Worm (Caenorhabditis elegans): ENCODE data around the gene F14H3.12.

- no peak for TF ChIP-seq flt-1 (GFP tag; IDR thresholded peaks at IDR 0.05)
- TF ChIP-seq F13C5.2 (tag; optimal IDR thresholded peaks at IDR 0.05), result no peak
- no peak for TF ChIP-seq B0310.2 (tag; optimal IDR thresholded peaks at IDR 0.05)
- no peak for TF ChIP-seq tbx-11 (GFP tag; IDR thresholded peaks at IDR 0.05)
- no peak for TF ChIP-seq hnd-1 (tag; optimal IDR thresholded peaks at IDR 0.05)
- no peak for TF ChIP-seq aly-1 (tag; optimal IDR thresholded peaks at IDR 0.05)
- TF ChIP-seq ama-1 (optimal IDR thresholded peaks at IDR 0.05), result no peak
- TF ChIP-seq ets-7 (tag; optimal IDR thresholded peaks at IDR 0.05), result no peak
- no peak for TF ChIP-seq ceh-36 (tag; optimal IDR thresholded peaks at IDR 0.05)
- no peak for TF ChIP-seq hmbx-1 (tag; optimal IDR thresholded peaks at IDR 0.05)
- TF ChIP-seq sea-1 (GFP tag; conservative IDR thresholded peaks at IDR 0.05), result no peak
Measured at ce11 chrV:16071167-16071566, 4.0 kb downstream of the F14H3.12 start, which contains the start of gene nhr-176.
